Fruit fly (Drosophila melanogaster) whole organism, embryonic: ENCODE measurements around the gene CG3999.
A peak's percentile ranks its signal among the peaks of the same experiment; 100 is the strongest.

Source experiments
- Bteb2 ChIP-seq: fragments of 200-800 bp; sonication (Bioruptor generic); optimal IDR thresholded peaks from 2 replicates; lab custom pipeline; 2016; ENCODE audit warnings: missing biosample characterization, missing genetic modification characterization
- CG10366 ChIP-seq: fragments of 200-800 bp; sonication (Bioruptor generic); IDR thresholded peaks from 2 replicates; pipeline ENCODE4 v1.3.6; 2022; ENCODE audit warnings: missing biosample characterization, missing genetic modification characterization
- CG11085 ChIP-seq: fragments of 200-800 bp; sonication (Bioruptor generic); IDR thresholded peaks from 2 replicates; pipeline ENCODE4 v1.3.6; 2022; ENCODE audit warnings: missing biosample characterization, missing genetic modification characterization
- CG15269 ChIP-seq: fragments of 200-800 bp; sonication (Bioruptor generic); optimal IDR thresholded peaks from 2 replicates; lab custom pipeline; 2018; ENCODE audit warnings: missing biosample characterization, mild to moderate bottlenecking, missing genetic modification characterization, moderate library complexity
- CG16863 ChIP-seq: fragments of 200-800 bp; sonication (Bioruptor generic); optimal IDR thresholded peaks from 3 replicates; lab custom pipeline; 2016; ENCODE audit warnings: missing biosample characterization, missing genetic modification characterization
- CG17328 ChIP-seq: fragments of 200-800 bp; sonication (Bioruptor generic); IDR thresholded peaks from 2 replicates; pipeline ENCODE4 v1.3.6; 2022; ENCODE audit warnings: missing biosample characterization, missing genetic modification characterization
- CG17829 ChIP-seq: fragments of 200-800 bp; optimal IDR thresholded peaks from 2 replicates; lab custom pipeline; 2019; ENCODE audit warnings: missing biosample characterization, mild to moderate bottlenecking, missing genetic modification characterization, moderate library complexity
- CG2712 ChIP-seq: fragments of 200-800 bp; optimal IDR thresholded peaks from 3 replicates; lab custom pipeline; 2019; ENCODE audit warnings: missing biosample characterization, mild to moderate bottlenecking, missing genetic modification characterization, moderate library complexity
- CG31224 ChIP-seq: fragments of 200-800 bp; sonication (Bioruptor generic); IDR thresholded peaks from 2 replicates; pipeline ENCODE4 v1.3.6; 2022; ENCODE audit warnings: missing biosample characterization, missing genetic modification characterization
- CG31388 ChIP-seq: fragments of 200-800 bp; sonication (Bioruptor generic); optimal IDR thresholded peaks from 2 replicates; lab custom pipeline; 2016; ENCODE audit warnings: missing biosample characterization, missing genetic modification characterization
- CG33557 ChIP-seq: fragments of 200-800 bp; sonication (Bioruptor generic); optimal IDR thresholded peaks from 2 replicates; lab custom pipeline; 2019; ENCODE audit warnings: missing biosample characterization, mild to moderate bottlenecking, missing genetic modification characterization, moderate library complexity
- CG4404 ChIP-seq: fragments of 200-800 bp; sonication (Bioruptor generic); IDR thresholded peaks from 2 replicates; pipeline ENCODE4 v1.3.6; 2022; ENCODE audit warnings: missing biosample characterization, missing genetic modification characterization
- CG4854 ChIP-seq: fragments of 200-800 bp; sonication (Bioruptor generic); optimal IDR thresholded peaks from 2 replicates; lab custom pipeline; 2016; ENCODE audit warnings: missing biosample characterization, missing genetic modification characterization, inconsistent platforms
- CG6175 ChIP-seq: fragments of 200-800 bp; sonication (Bioruptor generic); IDR thresholded peaks from 3 replicates; pipeline ENCODE4 v1.3.6; 2022; ENCODE audit warnings: missing biosample characterization, missing genetic modification characterization
- CG7745 ChIP-seq: fragments of 200-800 bp; sonication (Bioruptor generic); optimal IDR thresholded peaks from 2 replicates; lab custom pipeline; 2018; ENCODE audit warnings: missing biosample characterization, mild to moderate bottlenecking, missing genetic modification characterization, moderate library complexity
- CrebB ChIP-seq: fragments of 200-800 bp; sonication (Bioruptor generic); optimal IDR thresholded peaks from 3 replicates; lab custom pipeline; 2018; ENCODE audit warnings: missing biosample characterization, mild to moderate bottlenecking, missing genetic modification characterization
- Dad ChIP-seq: fragments of 200-800 bp; sonication (Bioruptor generic); optimal IDR thresholded peaks from 3 replicates; lab custom pipeline; 2016; ENCODE audit warnings: missing biosample characterization, missing genetic modification characterization
- Dek ChIP-seq: fragments of 200-800 bp; sonication (Bioruptor generic); optimal IDR thresholded peaks from 3 replicates; lab custom pipeline; 2019; ENCODE audit warnings: missing biosample characterization, mild to moderate bottlenecking, missing genetic modification characterization, moderate library complexity
- Dll ChIP-seq: fragments of 200-800 bp; sonication (Bioruptor generic); IDR thresholded peaks from 4 replicates; pipeline ENCODE4 v1.3.6; 2022; ENCODE audit warnings: missing biosample characterization, missing genetic modification characterization; ENCODE audit not compliant: partially characterized antibody
- E2f1 ChIP-seq: fragments of 200-800 bp; sonication (Bioruptor generic); IDR thresholded peaks from 2 replicates; pipeline ENCODE4 v1.3.6; 2022; ENCODE audit warnings: missing biosample characterization, missing genetic modification characterization
- Kr ChIP-seq: fragments of 200-800 bp; sonication (Bioruptor generic); optimal IDR thresholded peaks from 2 replicates; lab custom pipeline; 2017; ENCODE audit warnings: missing biosample characterization, mild to moderate bottlenecking, missing genetic modification characterization
- MESR4 ChIP-seq: fragments of 200-800 bp; sonication (Bioruptor generic); optimal IDR thresholded peaks from 2 replicates; lab custom pipeline; 2018; ENCODE audit warnings: missing biosample characterization, mild to moderate bottlenecking, missing genetic modification characterization, moderate library complexity
- Max ChIP-seq: fragments of 200-800 bp; sonication (Bioruptor generic); optimal IDR thresholded peaks from 2 replicates; lab custom pipeline; 2016; ENCODE audit warnings: missing biosample characterization, mild to moderate bottlenecking, missing genetic modification characterization
- Meics ChIP-seq: fragments of 200-800 bp; sonication (Bioruptor generic); optimal IDR thresholded peaks from 2 replicates; lab custom pipeline; 2017; ENCODE audit warnings: missing biosample characterization, mild to moderate bottlenecking, missing genetic modification characterization
- Mes4 ChIP-seq: fragments of 200-800 bp; sonication (Bioruptor generic); optimal IDR thresholded peaks from 2 replicates; lab custom pipeline; 2016; ENCODE audit warnings: missing biosample characterization, missing genetic modification characterization
- Mrtf ChIP-seq: fragments of 200-800 bp; sonication (Bioruptor generic); IDR thresholded peaks from 3 replicates; pipeline ENCODE4 v1.3.6; 2022; ENCODE audit warnings: missing biosample characterization, missing genetic modification characterization
- NfI ChIP-seq: fragments of 200-800 bp; sonication (Bioruptor generic); optimal IDR thresholded peaks from 3 replicates; lab custom pipeline; 2018; ENCODE audit warnings: missing biosample characterization, mild to moderate bottlenecking, missing genetic modification characterization, moderate library complexity
- Sry-β ChIP-seq: fragments of 200-800 bp; sonication (Bioruptor generic); optimal IDR thresholded peaks from 2 replicates; lab custom pipeline; 2018; ENCODE audit warnings: missing biosample characterization, mild to moderate bottlenecking, missing genetic modification characterization, moderate library complexity
- Ssrp ChIP-seq: fragments of 200-800 bp; sonication (Bioruptor generic); optimal IDR thresholded peaks from 2 replicates; lab custom pipeline; 2018; ENCODE audit warnings: missing biosample characterization, mild to moderate bottlenecking, missing genetic modification characterization, moderate library complexity
- Taf1 ChIP-seq: fragments of 200-800 bp; sonication (Bioruptor generic); IDR thresholded peaks from 2 replicates; pipeline ENCODE4 v1.3.6; 2022; ENCODE audit warnings: missing biosample characterization, missing genetic modification characterization
- Tbp ChIP-seq: fragments of >200 bp; optimal IDR thresholded peaks from 2 replicates; lab custom pipeline; 2018; ENCODE audit warnings: missing biosample characterization, missing genetic modification characterization
- abd-A ChIP-seq: fragments of 200-800 bp; sonication (Bioruptor generic); optimal IDR thresholded peaks from 3 replicates; lab custom pipeline; 2019; ENCODE audit warnings: missing biosample characterization, mild to moderate bottlenecking, missing genetic modification characterization, moderate library complexity
- ara ChIP-seq: fragments of 200-800 bp; sonication (Bioruptor generic); IDR thresholded peaks from 2 replicates; pipeline ENCODE4 v1.3.6; 2022; ENCODE audit warnings: missing biosample characterization, missing genetic modification characterization
- chn ChIP-seq: fragments of 200-800 bp; sonication (Bioruptor generic); optimal IDR thresholded peaks from 2 replicates; lab custom pipeline; 2016; ENCODE audit warnings: missing biosample characterization, missing genetic modification characterization
- da ChIP-seq: fragments of 200-800 bp; sonication (Bioruptor generic); optimal IDR thresholded peaks from 2 replicates; lab custom pipeline; 2016; ENCODE audit warnings: missing biosample characterization, missing genetic modification characterization
- dimm ChIP-seq: fragments of 200-800 bp; sonication (Bioruptor generic); IDR thresholded peaks from 2 replicates; pipeline ENCODE4 v1.3.6; 2022; ENCODE audit warnings: missing biosample characterization, missing genetic modification characterization
- dysf ChIP-seq: fragments of 200-800 bp; sonication (Bioruptor generic); IDR thresholded peaks from 3 replicates; pipeline ENCODE4 v1.3.6; 2022; ENCODE audit warnings: missing biosample characterization, missing genetic modification characterization
- en ChIP-seq: fragments of 200-800 bp; sonication (Bioruptor generic); optimal IDR thresholded peaks from 2 replicates; lab custom pipeline; 2016; ENCODE audit warnings: missing biosample characterization, missing genetic modification characterization
- fd64A ChIP-seq: fragments of 200-800 bp; sonication (Bioruptor generic); optimal IDR thresholded peaks from 3 replicates; lab custom pipeline; 2018; ENCODE audit warnings: missing biosample characterization, mild to moderate bottlenecking, missing genetic modification characterization
- gcm ChIP-seq: fragments of 200-800 bp; sonication (Bioruptor generic); optimal IDR thresholded peaks from 2 replicates; lab custom pipeline; 2019; ENCODE audit warnings: missing biosample characterization, mild to moderate bottlenecking, missing genetic modification characterization, moderate library complexity
- gsb-n ChIP-seq: fragments of 200-800 bp; sonication (Bioruptor generic); optimal IDR thresholded peaks from 3 replicates; lab custom pipeline; 2018; ENCODE audit warnings: missing biosample characterization, mild to moderate bottlenecking, missing genetic modification characterization
- h ChIP-seq: fragments of >200 bp; optimal IDR thresholded peaks from 2 replicates; lab custom pipeline; 2017
- ham ChIP-seq: fragments of 200-800 bp; sonication (Bioruptor generic); IDR thresholded peaks from 2 replicates; pipeline ENCODE4 v1.3.6; 2022; ENCODE audit warnings: missing biosample characterization, missing genetic modification characterization
- her ChIP-seq: fragments of 200-800 bp; sonication (Bioruptor generic); optimal IDR thresholded peaks from 2 replicates; lab custom pipeline; 2016; ENCODE audit warnings: missing biosample characterization, missing genetic modification characterization
- inv ChIP-seq: fragments of 200-800 bp; sonication (Bioruptor generic); IDR thresholded peaks from 2 replicates; pipeline ENCODE4 v1.3.6; 2022; ENCODE audit warnings: missing biosample characterization, missing genetic modification characterization; ENCODE audit not compliant: partially characterized antibody
- kay ChIP-seq: fragments of 200-800 bp; sonication (Bioruptor generic); optimal IDR thresholded peaks from 2 replicates; lab custom pipeline; 2016; ENCODE audit warnings: missing biosample characterization, missing genetic modification characterization
- prd ChIP-seq, 3 experiments: fragments of >200 bp in 2 of 3; fragments of 200-800 bp in 1 of 3; sonication (Bioruptor generic) in 1 of 3; optimal IDR thresholded peaks in 2 of 3; IDR thresholded peaks in 1 of 3; 2 replicates in 2 of 3; 3 replicates in 1 of 3; pipeline versions ENCODE4 v1.3.6 to Lab custom; 2017 to 2022; ENCODE audit warnings: missing biosample characterization in 1 of 3, missing genetic modification characterization in 1 of 3
- run ChIP-seq: fragments of 200-800 bp; sonication (Bioruptor generic); optimal IDR thresholded peaks from 3 replicates; lab custom pipeline; 2018; ENCODE audit warnings: missing biosample characterization, mild to moderate bottlenecking, missing genetic modification characterization
- sens ChIP-seq: fragments of 200-800 bp; sonication (Bioruptor generic); peaks from one replicate; lab custom pipeline; 2016; ENCODE audit warnings: missing biosample characterization, missing genetic modification characterization
- twi ChIP-seq: fragments of 200-800 bp; optimal IDR thresholded peaks from 2 replicates; lab custom pipeline; 2019; ENCODE audit warnings: missing biosample characterization, mild to moderate bottlenecking, missing genetic modification characterization, moderate library complexity
- wdn ChIP-seq: fragments of 200-800 bp; sonication (Bioruptor generic); IDR thresholded peaks from 2 replicates; pipeline ENCODE4 v1.3.6; 2022; ENCODE audit warnings: missing biosample characterization, missing genetic modification characterization

CG3999 gene

dm6 chr3R:10268865-10269442, 17.6 kb downstream of the CG3999 start (continued):
- TF ChIP-seq abd-A (tag; lab: Kevin White, UChicago): no peak
- TF ChIP-seq Kr (GFP tag; lab: Kevin White, UChicago): no peak
- no peak for TF ChIP-seq da (GFP tag; lab: Kevin White, UChicago)
- TF ChIP-seq CG4854 (GFP tag; lab: Kevin White, UChicago): peak; percentile 39
- TF ChIP-seq Dll (GFP tag; lab: Robert Waterston, UW): no peak
- TF ChIP-seq CG4404 (GFP tag; lab: Robert Waterston, UW): peak; percentile 51; the same call in 1 of the 2 replicates
- TF ChIP-seq CG15269 (tag; lab: Kevin White, UChicago): peak; percentile 70
- TF ChIP-seq Ssrp: peak; percentile 66
- peak; percentile 11 for TF ChIP-seq CG16863 (GFP tag; lab: Kevin White, UChicago)
- TF ChIP-seq Dad (GFP tag; lab: Kevin White, UChicago): peak; percentile 48
- TF ChIP-seq E2f1 (GFP tag; lab: Robert Waterston, UW): peak; percentile 70
- TF ChIP-seq run (tag; lab: Kevin White, UChicago): no peak
- TF ChIP-seq dysf: peak; percentile 85
- peak; percentile 93 for TF ChIP-seq sens
- TF ChIP-seq Mes4 (GFP tag; lab: Kevin White, UChicago): no peak
- TF ChIP-seq dimm (GFP tag; lab: Robert Waterston, UW): peak; percentile 49
- TF ChIP-seq Sry-β (GFP tag; lab: Kevin White, UChicago): no peak
- TF ChIP-seq Dek (tag; lab: Kevin White, UChicago): peak; percentile 72
- peak; percentile 84 for TF ChIP-seq CG17328 (GFP tag; lab: Robert Waterston, UW)
- peak; percentile 85 for TF ChIP-seq CG10366 (GFP tag; lab: Robert Waterston, UW)
- TF ChIP-seq Max (GFP tag; lab: Kevin White, UChicago): peak; percentile 47
- TF ChIP-seq CG2712 (tag; lab: Kevin White, UChicago): peak; percentile 72
- TF ChIP-seq Meics (GFP tag; lab: Kevin White, UChicago): peak; percentile 21
- peak; percentile 55 for TF ChIP-seq CG11085 (GFP tag; lab: Robert Waterston, UW)
- no peak for TF ChIP-seq inv
- TF ChIP-seq her (GFP tag; lab: Kevin White, UChicago): no peak
- TF ChIP-seq Mrtf (GFP tag; lab: Robert Waterston, UW): peak; percentile 46; the same call in 1 of the 3 replicates
- no peak for TF ChIP-seq prd (optimal IDR thresholded peaks at IDR 0.05; lab: Kevin White, UChicago)
- peak; percentile 83 for TF ChIP-seq prd (GFP tag; IDR thresholded peaks at IDR 0.05; lab: Robert Waterston, UW)
- peak; percentile 56; the same call in 1 of the 2 replicates for TF ChIP-seq ham (GFP tag; lab: Robert Waterston, UW)
- no peak for TF ChIP-seq CG7745 (tag; lab: Kevin White, UChicago)
- no peak for TF ChIP-seq CG31388 (GFP tag; lab: Kevin White, UChicago)
- no peak for TF ChIP-seq CrebB (tag; lab: Kevin White, UChicago)
- peak; percentile 72 for TF ChIP-seq Taf1
- TF ChIP-seq CG31224: peak; percentile 58
- TF ChIP-seq CG17829 (tag; lab: Kevin White, UChicago): peak; percentile 53
- TF ChIP-seq MESR4 (GFP tag; lab: Kevin White, UChicago): no peak
- TF ChIP-seq h (lab: Kevin White, UChicago): no peak
- TF ChIP-seq NfI (GFP tag; lab: Kevin White, UChicago): peak; percentile 68
- TF ChIP-seq chn (GFP tag; lab: Kevin White, UChicago): peak; percentile 43
- TF ChIP-seq ara (GFP tag; lab: Robert Waterston, UW): peak; percentile 71
- TF ChIP-seq CG33557 (GFP tag; lab: Kevin White, UChicago): no peak
- TF ChIP-seq CG6175 (GFP tag; lab: Robert Waterston, UW): peak; percentile 56; the same call in 2 of the 3 replicates
- TF ChIP-seq fd64A (GFP tag; lab: Kevin White, UChicago): no peak
- no peak for TF ChIP-seq Tbp (GFP tag; lab: Kevin White, UChicago)
- no peak for TF ChIP-seq twi (tag; lab: Kevin White, UChicago)
- peak; percentile 14 for TF ChIP-seq gsb-n
- TF ChIP-seq kay (GFP tag; lab: Kevin White, UChicago): peak; percentile 42
- peak; percentile 53 for TF ChIP-seq Bteb2 (GFP tag; lab: Kevin White, UChicago)
- TF ChIP-seq wdn: peak; percentile 64; the same call in 1 of the 2 replicates
- TF ChIP-seq gcm (GFP tag; lab: Kevin White, UChicago): peak; percentile 18
- TF ChIP-seq en (GFP tag; lab: Kevin White, UChicago): peak; percentile 2
